Worm (Caenorhabditis elegans): ENCODE measurements around the gene urb-1.

The urb-1 gene

ce11 chrV:6424055-6424454 lies at the start of gene urb-1:
urb-1 (minus strand) TSS chrV:6424155.
- TF ChIP-seq ama-1 (optimal IDR thresholded peaks at IDR 0.05) (peak; percentile 17), tra-4 (tag; optimal IDR thresholded peaks at IDR 0.05) (no peak)

ce11 chrV:6471208-6471607 lies 47.3 kb upstream of the urb-1 start:
- TF ChIP-seq ceh-13 (GFP tag; optimal IDR thresholded peaks at IDR 0.05) = no peak
- TF ChIP-seq hnd-1 (tag; optimal IDR thresholded peaks at IDR 0.05) = no peak
- no peak for TF ChIP-seq tbx-37 (GFP tag; conservative IDR thresholded peaks at IDR 0.05)
- TF ChIP-seq ets-7 (tag; optimal IDR thresholded peaks at IDR 0.05) = no peak
- TF ChIP-seq flt-1 (GFP tag; IDR thresholded peaks at IDR 0.05) = no peak
- no peak for TF ChIP-seq B0310.2 (tag; optimal IDR thresholded peaks at IDR 0.05)
- TF ChIP-seq aly-1 (tag; optimal IDR thresholded peaks at IDR 0.05) = no peak
- no peak for TF ChIP-seq ama-1 (optimal IDR thresholded peaks at IDR 0.05)
- TF ChIP-seq F13C5.2 (tag; optimal IDR thresholded peaks at IDR 0.05) = no peak
- no peak for TF ChIP-seq hmg-4 (GFP tag; optimal IDR thresholded peaks at IDR 0.05)
- no peak for TF ChIP-seq sea-1 (GFP tag; conservative IDR thresholded peaks at IDR 0.05)
- TF ChIP-seq tbx-11 (GFP tag; IDR thresholded peaks at IDR 0.05) = no peak
- TF ChIP-seq scrt-1 (GFP tag; IDR thresholded peaks at IDR 0.05) = no peak
- no peak for TF ChIP-seq pes-1 (GFP tag; IDR thresholded peaks at IDR 0.05)
- TF ChIP-seq ceh-36 (tag; optimal IDR thresholded peaks at IDR 0.05) = no peak
- no peak for TF ChIP-seq hmbx-1 (tag; optimal IDR thresholded peaks at IDR 0.05)
- TF ChIP-seq tra-4 (tag; optimal IDR thresholded peaks at IDR 0.05) = no peak

- TF ChIP-seq tra-4 (tag; optimal IDR thresholded peaks at IDR 0.05) (no peak), ama-1 (optimal IDR thresholded peaks at IDR 0.05) (no peak), scrt-1 (GFP tag; IDR thresholded peaks at IDR 0.05) (no peak), hmg-4 (GFP tag; optimal IDR thresholded peaks at IDR 0.05) (no peak), F13C5.2 (tag; optimal IDR thresholded peaks at IDR 0.05) (no peak), ceh-36 (tag; optimal IDR thresholded peaks at IDR 0.05) (no peak), hmbx-1 (tag; optimal IDR thresholded peaks at IDR 0.05) (no peak), flt-1 (GFP tag; IDR thresholded peaks at IDR 0.05) (no peak), sea-1 (GFP tag; conservative IDR thresholded peaks at IDR 0.05) (no peak), aly-1 (tag; optimal IDR thresholded peaks at IDR 0.05) (no peak), tbx-37 (GFP tag; conservative IDR thresholded peaks at IDR 0.05) (no peak), pes-1 (GFP tag; IDR thresholded peaks at IDR 0.05) (no peak), ceh-13 (GFP tag; optimal IDR thresholded peaks at IDR 0.05) (no peak), hnd-1 (tag; optimal IDR thresholded peaks at IDR 0.05) (no peak), ets-7 (tag; optimal IDR thresholded peaks at IDR 0.05) (no peak), B0310.2 (tag; optimal IDR thresholded peaks at IDR 0.05) (no peak)
Observed at ce11 chrV:6467676-6468075, 43.7 kb upstream of the urb-1 start.

- no peak for TF ChIP-seq ets-7 (tag; optimal IDR thresholded peaks at IDR 0.05)
- no peak for TF ChIP-seq hnd-1 (tag; optimal IDR thresholded peaks at IDR 0.05)
- TF ChIP-seq ama-1 (optimal IDR thresholded peaks at IDR 0.05) = no peak
- no peak for TF ChIP-seq flt-1 (GFP tag; IDR thresholded peaks at IDR 0.05)
Observed at ce11 chrV:6464765-6465164, 40.8 kb upstream of the urb-1 start, which contains the start of gene unc-83. unc-83 (plus strand) TSS chrV:6465065.

- TF ChIP-seq tbx-37 (GFP tag; conservative IDR thresholded peaks at IDR 0.05) = no peak
- no peak for TF ChIP-seq hmg-4 (GFP tag; optimal IDR thresholded peaks at IDR 0.05)
- TF ChIP-seq F13C5.2 (tag; optimal IDR thresholded peaks at IDR 0.05) = no peak
- TF ChIP-seq hmbx-1 (tag; optimal IDR thresholded peaks at IDR 0.05) = no peak
- no peak for TF ChIP-seq scrt-1 (GFP tag; IDR thresholded peaks at IDR 0.05)
- TF ChIP-seq flt-1 (GFP tag; IDR thresholded peaks at IDR 0.05) = no peak
- TF ChIP-seq B0310.2 (tag; optimal IDR thresholded peaks at IDR 0.05) = no peak
- no peak for TF ChIP-seq sea-1 (GFP tag; conservative IDR thresholded peaks at IDR 0.05)
- no peak for TF ChIP-seq ets-7 (tag; optimal IDR thresholded peaks at IDR 0.05)
- TF ChIP-seq pes-1 (GFP tag; IDR thresholded peaks at IDR 0.05) = no peak
- no peak for TF ChIP-seq aly-1 (tag; optimal IDR thresholded peaks at IDR 0.05)
- no peak for TF ChIP-seq ceh-36 (tag; optimal IDR thresholded peaks at IDR 0.05)
- no peak for TF ChIP-seq ceh-13 (GFP tag; optimal IDR thresholded peaks at IDR 0.05)
- no peak for TF ChIP-seq tbx-11 (GFP tag; IDR thresholded peaks at IDR 0.05)
- TF ChIP-seq hnd-1 (tag; optimal IDR thresholded peaks at IDR 0.05) = no peak
Observed at ce11 chrV:6464238-6464637, 40.3 kb upstream of the urb-1 start.

ce11 chrV:6462606-6463005 lies 38.7 kb upstream of the urb-1 start:
- TF ChIP-seq hnd-1 (tag; optimal IDR thresholded peaks at IDR 0.05) = no peak
- no peak for TF ChIP-seq sea-1 (GFP tag; conservative IDR thresholded peaks at IDR 0.05)
- TF ChIP-seq B0310.2 (tag; optimal IDR thresholded peaks at IDR 0.05) = no peak
- TF ChIP-seq flt-1 (GFP tag; IDR thresholded peaks at IDR 0.05) = no peak
- no peak for TF ChIP-seq aly-1 (tag; optimal IDR thresholded peaks at IDR 0.05)
- no peak for TF ChIP-seq hmg-4 (GFP tag; optimal IDR thresholded peaks at IDR 0.05)
- no peak for TF ChIP-seq tbx-37 (GFP tag; conservative IDR thresholded peaks at IDR 0.05)

- no peak for TF ChIP-seq tbx-37 (GFP tag; conservative IDR thresholded peaks at IDR 0.05)
Observed at ce11 chrV:6461250-6461649, 37.3 kb upstream of the urb-1 start.

- TF ChIP-seq ets-7 (tag; optimal IDR thresholded peaks at IDR 0.05) (no peak), hnd-1 (tag; optimal IDR thresholded peaks at IDR 0.05) (no peak), hmg-4 (GFP tag; optimal IDR thresholded peaks at IDR 0.05) (no peak), ceh-36 (tag; optimal IDR thresholded peaks at IDR 0.05) (no peak), ceh-13 (GFP tag; optimal IDR thresholded peaks at IDR 0.05) (no peak)
Observed at ce11 chrV:6458302-6458998, 34.5 kb upstream of the urb-1 start.

Measured in whole organism, early embryonic.